Worm (Caenorhabditis elegans): Measurements from ENCODE around the gene gly-1.

gly-1 gene

DNA sequence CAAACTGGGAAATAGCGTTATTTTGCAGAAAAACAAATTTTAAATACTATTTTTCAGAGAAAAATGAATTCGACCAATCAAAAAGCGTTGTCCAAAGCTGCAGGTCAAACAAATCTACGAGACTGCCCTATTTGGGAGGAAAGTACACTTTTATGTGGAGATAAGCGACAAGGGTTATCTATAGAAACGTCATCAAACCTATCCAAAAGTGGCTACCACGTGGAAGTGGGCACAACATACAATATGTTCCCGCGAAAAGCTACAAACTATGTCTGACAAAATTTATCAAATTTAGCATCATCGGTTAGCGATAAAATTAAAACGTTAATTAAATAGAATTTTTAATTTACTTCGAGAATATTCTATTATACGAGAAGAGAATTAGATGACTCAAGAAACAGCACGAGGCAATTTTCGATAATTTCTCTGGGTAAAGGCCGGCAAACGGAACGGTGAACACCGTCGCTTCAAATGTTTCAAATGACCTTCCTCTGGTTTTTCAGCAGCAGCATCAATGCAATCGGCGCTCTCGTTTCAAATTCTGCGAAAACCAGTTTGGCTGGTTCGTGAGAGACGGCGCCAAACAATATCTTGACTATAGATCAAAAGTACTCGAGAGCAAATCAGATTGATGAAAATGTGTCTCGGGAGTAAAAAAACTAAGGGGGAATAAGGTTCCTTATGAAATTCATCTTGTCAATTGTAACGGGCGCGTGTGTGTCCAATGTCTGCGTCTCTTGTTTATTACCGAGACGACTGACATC is 40.1 kb downstream of the gly-1 start (continued):
- TF ChIP-seq fkh-10 (GFP tag; optimal IDR thresholded peaks at IDR 0.05) (no peak), unc-62 (GFP tag; optimal IDR thresholded peaks at IDR 0.05) (no peak), lin-39 (tag; optimal IDR thresholded peaks at IDR 0.05) (no peak), ceh-63 (GFP tag; optimal IDR thresholded peaks at IDR 0.05) (no peak)

DNA sequence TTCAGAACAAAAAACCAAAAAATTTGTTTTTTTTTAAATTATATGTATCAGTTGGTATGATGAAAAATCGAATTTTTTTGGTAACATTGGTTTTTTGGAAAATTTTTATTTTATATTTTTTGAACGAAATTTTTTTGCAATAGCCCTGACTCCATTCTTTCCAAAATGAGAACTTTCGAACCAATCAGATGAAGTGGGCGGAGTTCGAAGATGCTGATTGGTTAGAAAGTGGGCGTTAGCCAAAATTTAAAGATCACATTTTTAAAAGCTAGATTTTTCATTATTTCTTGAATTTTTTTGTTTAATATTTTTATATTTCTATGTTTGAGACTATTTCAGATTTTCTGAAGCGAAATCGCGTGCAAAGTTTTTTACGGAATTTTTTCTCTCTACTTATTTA is 40.7 kb downstream of the gly-1 start:
- TF ChIP-seq ama-1 (optimal IDR thresholded peaks at IDR 0.05) (no peak), nhr-85 (tag) (peak; percentile 22)

DNA sequence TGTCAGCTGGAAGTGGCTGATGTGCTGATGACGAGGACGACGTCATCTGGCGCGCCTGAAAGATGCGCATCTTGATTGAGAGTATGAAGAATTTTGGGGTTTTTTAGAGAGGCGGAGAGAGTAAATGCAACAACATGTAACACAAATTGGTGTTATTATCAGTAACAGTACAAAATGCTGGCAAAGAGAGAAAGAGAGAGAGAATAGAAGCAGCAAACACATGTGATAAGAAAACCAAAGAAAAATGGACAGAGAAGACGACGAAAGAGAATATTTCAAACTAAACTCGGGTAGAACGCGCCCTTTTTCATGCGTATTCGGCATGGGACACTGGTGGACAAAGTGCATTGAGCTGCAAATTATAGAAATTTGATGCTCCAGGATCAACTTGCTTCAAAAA is 41.2 kb downstream of the gly-1 start, which contains the start of gene M106.3:
Gene M106.3 (minus strand): TSS at position 70 of the 400 bp plus-strand sequence.
- TF ChIP-seq isw-1 (GFP tag; IDR thresholded peaks at IDR 0.05) = no peak
- TF ChIP-seq dsc-1 (tag; optimal IDR thresholded peaks at IDR 0.05) = no peak
- TF ChIP-seq tlp-1 (tag; optimal IDR thresholded peaks at IDR 0.05) = no peak
- peak in 1 of 6 experiments; percentile 53 for TF ChIP-seq elt-3 (tag; optimal IDR thresholded peaks at IDR 0.05)
- TF ChIP-seq aha-1 (tag; optimal IDR thresholded peaks at IDR 0.05) = no peak
- no peak for TF ChIP-seq unc-130 (tag; optimal IDR thresholded peaks at IDR 0.05)
- peak; percentile 30 for TF ChIP-seq nhr-20 (tag; optimal IDR thresholded peaks at IDR 0.05)
- peak; percentile 37 for TF ChIP-seq elt-2 (tag; optimal IDR thresholded peaks at IDR 0.05)
- TF ChIP-seq lir-3 (tag; optimal IDR thresholded peaks at IDR 0.05; ENCODE audit: poor library complexity) = no peak
- TF ChIP-seq lin-35 (GFP tag; optimal IDR thresholded peaks at IDR 0.05) = peak in 1 of 2 experiments; percentile 47
- TF ChIP-seq ztf-11 (tag; optimal IDR thresholded peaks at IDR 0.05) = no peak
- no peak for TF ChIP-seq zag-1 (tag; optimal IDR thresholded peaks at IDR 0.05)
- peak; percentile 18 for TF ChIP-seq nhr-71 (tag; optimal IDR thresholded peaks at IDR 0.05)
- no peak for TF ChIP-seq aly-2 (tag; optimal IDR thresholded peaks at IDR 0.05)

DNA sequence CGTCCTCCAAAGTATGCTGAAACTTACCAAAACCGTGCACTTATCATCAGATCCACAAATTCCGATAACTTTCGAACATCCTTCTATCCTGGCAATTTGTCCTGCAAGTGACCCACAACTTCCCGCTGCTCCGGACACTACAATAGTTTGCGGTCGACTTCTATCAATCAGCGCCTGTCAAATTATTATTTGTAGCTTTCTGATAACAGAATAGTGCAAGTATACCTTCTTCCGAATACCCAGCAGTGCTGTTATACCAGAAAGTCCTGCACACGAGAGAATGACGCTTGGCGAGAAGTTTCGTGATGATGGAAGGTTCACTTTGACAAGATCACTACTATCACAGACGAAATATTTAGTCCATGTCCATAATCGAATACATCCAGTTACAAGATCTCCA is 42.6 kb downstream of the gly-1 start:
- TF ChIP-seq sox-4 (tag; optimal IDR thresholded peaks at IDR 0.05) (no peak), unc-86 (tag; optimal IDR thresholded peaks at IDR 0.05) (no peak), nhr-84 (tag; optimal IDR thresholded peaks at IDR 0.05) (no peak), mef-2 (tag; optimal IDR thresholded peaks at IDR 0.05) (no peak), lin-15B (tag; optimal IDR thresholded peaks at IDR 0.05) (no peak), mep-1 (tag; optimal IDR thresholded peaks at IDR 0.05) (no peak)

DNA sequence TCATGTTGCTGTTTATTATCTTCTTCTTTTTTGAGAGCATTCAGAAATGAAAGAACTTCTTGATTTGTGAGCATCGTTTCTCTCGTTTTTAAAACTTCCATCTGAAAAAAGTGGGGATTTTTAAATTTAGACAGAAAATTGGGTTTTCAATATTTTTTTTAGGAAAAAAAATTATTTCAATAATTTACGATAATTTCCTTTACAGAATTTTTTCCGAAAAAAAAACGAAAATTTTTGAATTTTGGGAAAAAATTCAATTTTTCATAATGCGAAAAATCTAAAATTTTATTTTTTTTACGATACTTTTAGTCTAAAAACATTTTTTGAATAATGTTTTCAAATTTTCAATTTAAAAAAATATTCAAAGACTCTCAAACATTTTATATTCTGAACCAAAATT is 44.9 kb downstream of the gly-1 start, which contains the start of gene M106.7:
Gene M106.7 (minus strand): TSS at position 101 of the 400 bp plus-strand sequence.
- TF ChIP-seq zag-1 (tag; optimal IDR thresholded peaks at IDR 0.05) (no peak), alr-1 (tag; optimal IDR thresholded peaks at IDR 0.05; ENCODE audit: borderline replicate concordance) (no peak), egl-27 (tag; optimal IDR thresholded peaks at IDR 0.05) (no peak), unc-30 (tag; optimal IDR thresholded peaks at IDR 0.05) (no peak), unc-62 (GFP tag; optimal IDR thresholded peaks at IDR 0.05) (no peak)

DNA sequence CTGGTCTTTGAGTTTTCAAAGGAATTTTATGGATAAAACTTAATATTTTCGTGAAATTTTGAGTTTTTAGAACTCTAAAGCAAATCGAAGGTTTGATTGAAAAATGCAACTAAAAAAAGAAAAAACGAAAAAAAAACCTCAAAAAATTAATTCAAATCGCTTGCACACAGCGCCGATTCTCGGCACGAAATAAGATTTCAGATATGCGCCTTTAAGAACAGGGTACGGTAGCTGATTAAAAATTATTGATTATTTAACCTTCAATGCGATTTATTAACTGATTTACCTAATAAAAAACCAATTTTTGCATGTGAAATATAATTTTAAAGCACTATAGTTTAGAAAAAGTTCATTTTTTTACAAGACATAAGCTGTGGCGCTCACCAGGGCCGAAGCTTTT is 49.1 kb downstream of the gly-1 start:
- no peak for TF ChIP-seq ets-5 (GFP tag; IDR thresholded peaks at IDR 0.05)
- TF ChIP-seq unc-98 (GFP tag; IDR thresholded peaks at IDR 0.05) = no peak
- no peak for TF ChIP-seq C04F5.9 (tag; optimal IDR thresholded peaks at IDR 0.05)
- TF ChIP-seq mab-9 (GFP tag; IDR thresholded peaks at IDR 0.05) = no peak
- no peak for TF ChIP-seq egl-27 (tag; optimal IDR thresholded peaks at IDR 0.05)
- no peak for TF ChIP-seq lir-3 (tag; optimal IDR thresholded peaks at IDR 0.05; ENCODE audit: poor library complexity)
- no peak for TF ChIP-seq nhr-90 (tag; optimal IDR thresholded peaks at IDR 0.05; ENCODE audit: poor library complexity)
- TF ChIP-seq rnt-1 (tag; optimal IDR thresholded peaks at IDR 0.05) = no peak
- TF ChIP-seq lin-39 (tag; optimal IDR thresholded peaks at IDR 0.05) = no peak
- no peak for TF ChIP-seq jun-1 (tag; optimal IDR thresholded peaks at IDR 0.05)
- no peak for TF ChIP-seq F16B12.6 (tag; optimal IDR thresholded peaks at IDR 0.05)
- no peak for TF ChIP-seq elt-3 (tag; optimal IDR thresholded peaks at IDR 0.05)
- TF ChIP-seq vab-15 (tag; optimal IDR thresholded peaks at IDR 0.05) = no peak
- TF ChIP-seq sptf-1 (tag; optimal IDR thresholded peaks at IDR 0.05) = no peak
- TF ChIP-seq aly-2 (tag; optimal IDR thresholded peaks at IDR 0.05) = no peak
- no peak for TF ChIP-seq fkh-10 (GFP tag; optimal IDR thresholded peaks at IDR 0.05)
- TF ChIP-seq snu-23 (GFP tag; optimal IDR thresholded peaks at IDR 0.05) = no peak
- TF ChIP-seq nhr-12 (tag; optimal IDR thresholded peaks at IDR 0.05) = no peak
- TF ChIP-seq ceh-8 (GFP tag; optimal IDR thresholded peaks at IDR 0.05) = no peak
- TF ChIP-seq nhr-20 (tag; optimal IDR thresholded peaks at IDR 0.05) = no peak

All from whole organism, L1 larva.